Worm (Caenorhabditis elegans): ENCODE measurements around the gene sru-7.

ce11 chrIV:8462376-8462775, 30.0 kb upstream of the sru-7 start:
- TF ChIP-seq ama-1 (optimal IDR thresholded peaks at IDR 0.05) (no peak), flt-1 (GFP tag; IDR thresholded peaks at IDR 0.05) (no peak), hmbx-1 (tag; optimal IDR thresholded peaks at IDR 0.05) (no peak), tbx-37 (GFP tag; conservative IDR thresholded peaks at IDR 0.05) (no peak), tra-4 (tag; optimal IDR thresholded peaks at IDR 0.05) (no peak)
